Worm (Caenorhabditis elegans): ENCODE data around the gene C13C4.8.

Gene C13C4.8

DNA sequence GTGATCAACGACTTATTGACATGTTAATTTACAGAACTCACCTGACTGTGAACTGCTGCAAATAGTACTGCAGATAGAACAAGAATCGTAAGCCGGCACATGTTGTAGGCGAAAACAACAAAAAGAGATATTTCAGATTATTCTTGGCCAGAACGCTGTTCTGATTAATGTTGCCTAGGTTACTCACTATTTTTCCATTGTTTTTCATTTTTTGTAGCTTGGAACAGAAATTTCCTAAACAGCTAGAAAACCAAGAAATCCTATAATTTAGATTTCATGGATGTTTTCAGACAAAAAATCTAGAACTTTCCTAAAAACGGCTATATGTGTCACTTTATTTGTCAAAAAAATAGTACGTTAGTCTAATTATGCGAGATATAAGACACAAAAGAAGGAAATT lies 36.8 kb downstream of the C13C4.8 start, which contains the start of gene C27A7.9:
TSS of gene C27A7.9 (minus strand) at position 101 of the 400 bp plus-strand sequence.
- TF ChIP-seq sptf-1 (tag; optimal IDR thresholded peaks at IDR 0.05) (no peak), unc-62 (GFP tag; optimal IDR thresholded peaks at IDR 0.05) (no peak), cnd-1 (tag; optimal IDR thresholded peaks at IDR 0.05) (no peak), mls-2 (tag; optimal IDR thresholded peaks at IDR 0.05) (no peak), snpc-4 (tag; optimal IDR thresholded peaks at IDR 0.05) (no peak), nhr-2 (tag; optimal IDR thresholded peaks at IDR 0.05) (no peak), elt-3 (tag; optimal IDR thresholded peaks at IDR 0.05) (no peak), ceh-43 (GFP tag; optimal IDR thresholded peaks at IDR 0.05) (no peak), ham-2 (GFP tag; optimal IDR thresholded peaks at IDR 0.05) (no peak), mab-5 (tag; optimal IDR thresholded peaks at IDR 0.05) (no peak), nhr-28 (tag; optimal IDR thresholded peaks at IDR 0.05) (no peak), blmp-1 (tag; optimal IDR thresholded peaks at IDR 0.05) (no peak), pha-4 (tag; optimal IDR thresholded peaks at IDR 0.05) (no peak), hlh-1 (tag; optimal IDR thresholded peaks at IDR 0.05) (no peak), ces-1 (GFP tag; optimal IDR thresholded peaks at IDR 0.05) (no peak), lin-32 (GFP tag; optimal IDR thresholded peaks at IDR 0.05) (no peak), mep-1 (tag; optimal IDR thresholded peaks at IDR 0.05) (no peak), tbx-8 (GFP tag; optimal IDR thresholded peaks at IDR 0.05) (no peak)

DNA sequence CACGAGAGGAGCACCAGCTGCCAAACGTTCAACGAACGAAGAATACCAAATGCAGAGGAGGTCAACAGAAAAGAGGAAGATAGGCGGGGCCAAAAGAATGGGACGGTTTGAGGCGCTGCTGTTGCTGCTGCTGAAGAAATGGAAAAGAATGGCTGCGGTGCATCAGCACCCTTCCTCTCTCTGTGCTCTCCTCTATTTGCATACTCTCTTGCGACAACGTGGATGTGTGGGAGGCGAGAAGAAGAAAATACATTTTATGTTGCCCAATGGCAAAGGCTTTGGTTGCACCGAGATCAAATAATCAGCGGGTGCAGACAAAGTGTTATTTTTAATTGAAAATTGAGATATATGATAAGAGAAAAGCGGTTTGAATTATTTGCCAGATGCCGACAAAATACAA lies 40.6 kb downstream of the C13C4.8 start:
- TF ChIP-seq lsy-2 (tag; optimal IDR thresholded peaks at IDR 0.05), result no peak
- TF ChIP-seq unc-62 (GFP tag; optimal IDR thresholded peaks at IDR 0.05), result no peak

DNA sequence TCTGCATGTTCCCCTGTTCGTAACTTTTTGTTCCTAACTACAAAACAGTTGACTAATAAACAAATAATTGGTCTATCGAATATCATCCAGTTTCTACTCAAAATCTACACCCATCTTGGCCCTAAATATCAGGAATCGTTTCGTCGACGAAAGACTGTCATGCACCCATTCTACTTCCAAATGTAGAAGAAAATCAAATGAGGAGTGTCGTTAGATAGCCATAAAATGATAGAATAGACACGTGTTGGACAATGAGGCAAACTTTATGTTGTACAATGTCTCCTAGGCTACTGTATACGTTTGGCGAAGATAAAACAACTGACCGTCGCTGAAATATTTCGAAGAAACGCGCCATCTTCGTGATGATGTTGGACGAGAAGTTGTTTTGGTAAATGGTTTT lies 42.2 kb downstream of the C13C4.8 start:
- no peak for TF ChIP-seq zip-8 (tag; optimal IDR thresholded peaks at IDR 0.05)
- no peak for TF ChIP-seq nhr-2 (tag; optimal IDR thresholded peaks at IDR 0.05)
- no peak for TF ChIP-seq lin-32 (GFP tag; optimal IDR thresholded peaks at IDR 0.05)
- TF ChIP-seq lsy-2 (tag; optimal IDR thresholded peaks at IDR 0.05), result no peak
- TF ChIP-seq flh-1 (GFP tag; optimal IDR thresholded peaks at IDR 0.05), result no peak
- no peak for TF ChIP-seq unc-120 (tag; optimal IDR thresholded peaks at IDR 0.05; ENCODE audit: poor library complexity, severe bottlenecking)
- no peak for TF ChIP-seq cnd-1 (tag; optimal IDR thresholded peaks at IDR 0.05)
- no peak for TF ChIP-seq sem-2 (GFP tag; optimal IDR thresholded peaks at IDR 0.05)
- no peak for TF ChIP-seq M03D4.4 (tag; optimal IDR thresholded peaks at IDR 0.05)
- TF ChIP-seq drap-1 (GFP tag; optimal IDR thresholded peaks at IDR 0.05), result no peak
- TF ChIP-seq nhr-12 (tag; optimal IDR thresholded peaks at IDR 0.05), result no peak
- no peak for TF ChIP-seq elt-1 (tag; optimal IDR thresholded peaks at IDR 0.05; ENCODE audit: borderline replicate concordance, insufficient read depth)
- TF ChIP-seq ham-2 (GFP tag; optimal IDR thresholded peaks at IDR 0.05), result no peak
- no peak for TF ChIP-seq snpc-4 (tag; optimal IDR thresholded peaks at IDR 0.05)

DNA sequence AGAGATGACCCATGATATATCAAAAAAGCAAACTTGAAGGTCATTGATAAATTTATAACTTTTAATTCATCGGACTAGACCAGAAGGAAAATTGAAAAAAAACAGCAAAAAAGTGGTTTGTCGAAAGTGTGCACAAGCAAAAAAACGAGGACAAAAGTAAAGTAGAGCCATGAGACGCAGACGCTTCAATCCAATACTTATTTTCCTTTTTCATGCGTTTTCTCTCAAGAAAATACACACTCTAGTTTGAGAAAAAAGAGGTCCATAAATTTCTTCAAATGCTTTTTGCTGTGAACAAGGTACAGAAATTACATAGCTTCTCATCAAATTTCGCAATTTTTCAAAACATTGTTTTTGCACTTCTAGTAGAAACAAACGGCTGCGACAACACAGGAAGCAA lies 43.4 kb downstream of the C13C4.8 start:
- TF ChIP-seq lsy-2 (tag; optimal IDR thresholded peaks at IDR 0.05), result no peak
- TF ChIP-seq mls-2 (tag; optimal IDR thresholded peaks at IDR 0.05), result no peak
- no peak for TF ChIP-seq lin-32 (GFP tag; optimal IDR thresholded peaks at IDR 0.05)
- TF ChIP-seq unc-120 (tag; optimal IDR thresholded peaks at IDR 0.05; ENCODE audit: poor library complexity, severe bottlenecking), result no peak
- TF ChIP-seq M03D4.4 (tag; optimal IDR thresholded peaks at IDR 0.05), result no peak
- no peak for TF ChIP-seq bed-3 (GFP tag; optimal IDR thresholded peaks at IDR 0.05)
- no peak for TF ChIP-seq ham-2 (GFP tag; optimal IDR thresholded peaks at IDR 0.05)
- no peak for TF ChIP-seq flh-1 (GFP tag; optimal IDR thresholded peaks at IDR 0.05)
- TF ChIP-seq blmp-1 (tag; optimal IDR thresholded peaks at IDR 0.05), result no peak
- TF ChIP-seq nhr-76 (tag; optimal IDR thresholded peaks at IDR 0.05), result no peak

DNA sequence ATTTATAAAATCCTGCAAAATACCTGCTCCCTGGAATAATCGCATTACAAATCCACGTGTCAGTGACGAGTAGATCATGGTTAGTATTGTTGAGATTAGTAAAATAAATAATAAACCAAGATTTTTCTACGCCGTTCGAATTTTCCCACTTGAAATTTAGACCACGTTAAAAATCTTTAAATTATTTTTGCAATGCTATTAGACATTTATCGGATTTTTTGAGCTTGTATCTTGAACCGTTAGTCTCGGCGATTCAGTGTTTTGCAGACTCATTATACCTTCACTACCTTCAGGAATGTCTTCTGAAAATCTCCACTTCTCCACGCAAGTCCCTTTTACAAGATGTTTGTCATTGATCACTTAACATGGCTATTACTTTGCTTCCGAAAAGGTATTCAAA lies 44.4 kb downstream of the C13C4.8 start, which contains the start of gene C27A7.5:
TSS of gene C27A7.5 (minus strand) at position 101 of the 400 bp plus-strand sequence.
- no peak for TF ChIP-seq nhr-28 (tag; optimal IDR thresholded peaks at IDR 0.05)
- TF ChIP-seq hlh-1 (tag; optimal IDR thresholded peaks at IDR 0.05), result no peak
- TF ChIP-seq M03D4.4 (tag; optimal IDR thresholded peaks at IDR 0.05), result no peak
- TF ChIP-seq nhr-2 (tag; optimal IDR thresholded peaks at IDR 0.05), result no peak
- no peak for TF ChIP-seq blmp-1 (tag; optimal IDR thresholded peaks at IDR 0.05)
- no peak for TF ChIP-seq cnd-1 (tag; optimal IDR thresholded peaks at IDR 0.05)
- no peak for TF ChIP-seq unc-120 (tag; optimal IDR thresholded peaks at IDR 0.05; ENCODE audit: poor library complexity, severe bottlenecking)
- TF ChIP-seq bed-3 (GFP tag; optimal IDR thresholded peaks at IDR 0.05), result no peak
- no peak for TF ChIP-seq sem-2 (GFP tag; optimal IDR thresholded peaks at IDR 0.05)
- TF ChIP-seq elt-3 (tag; optimal IDR thresholded peaks at IDR 0.05), result no peak
- no peak for TF ChIP-seq unc-39 (tag; optimal IDR thresholded peaks at IDR 0.05)
- TF ChIP-seq mep-1 (tag; optimal IDR thresholded peaks at IDR 0.05), result no peak
- TF ChIP-seq lsy-2 (tag; optimal IDR thresholded peaks at IDR 0.05), result no peak
- TF ChIP-seq ceh-83 (GFP tag; optimal IDR thresholded peaks at IDR 0.05), result no peak
- TF ChIP-seq nhr-237 (tag; optimal IDR thresholded peaks at IDR 0.05), result no peak
- TF ChIP-seq zip-8 (tag; optimal IDR thresholded peaks at IDR 0.05), result no peak
- no peak for TF ChIP-seq ham-2 (GFP tag; optimal IDR thresholded peaks at IDR 0.05)
